Worm (Caenorhabditis elegans) whole organism, young adult: Measurements from ENCODE around the gene srg-60.

ENCODE experiments used
- atf-7 ChIP-seq: sonication (generic microtip); optimal IDR thresholded peaks from 2 replicates; lab custom pipeline; 2017; ENCODE audit warnings: mild to moderate bottlenecking, missing genetic modification characterization, missing compliant biosample characterization
- ceh-91 ChIP-seq: fragments of 200-800 bp; sonication (Bioruptor generic); IDR thresholded peaks from 2 replicates; pipeline ENCODE4 v1.3.6; 2022; ENCODE audit warnings: missing genetic modification reagents, missing genetic modification characterization, missing compliant biosample characterization
- dox-1 ChIP-seq: fragments of 200-800 bp; sonication (Bioruptor generic); IDR thresholded peaks from 2 replicates; pipeline ENCODE4 v1.3.6; 2022; ENCODE audit warnings: missing genetic modification reagents, missing genetic modification characterization, missing compliant biosample characterization
- dpl-1 ChIP-seq: fragments of 150-350 bp; optimal IDR thresholded peaks from 2 replicates; lab custom pipeline; 2014; ENCODE audit warnings: missing biosample characterization, missing genetic modification reagents, missing genetic modification characterization
- sea-2 ChIP-seq: fragments of 200-800 bp; sonication (Bioruptor generic); IDR thresholded peaks from 2 replicates; pipeline ENCODE4 v1.3.6; 2022; ENCODE audit warnings: missing genetic modification characterization, missing compliant biosample characterization
- sptf-2 ChIP-seq: fragments of 200-800 bp; sonication (Bioruptor generic); optimal IDR thresholded peaks from 2 replicates; lab custom pipeline; 2018; ENCODE audit warnings: mild to moderate bottlenecking, missing genetic modification characterization, missing compliant biosample characterization
- unc-130 ChIP-seq: sonication (generic microtip); optimal IDR thresholded peaks from 2 replicates; lab custom pipeline; 2016; ENCODE audit warnings: missing genetic modification reagents, missing genetic modification characterization, missing compliant biosample characterization
- ztf-3 ChIP-seq: fragments of 200-800 bp; sonication (Bioruptor generic); optimal IDR thresholded peaks from 2 replicates; lab custom pipeline; 2018; ENCODE audit warnings: mild to moderate bottlenecking, missing genetic modification characterization, missing compliant biosample characterization

DNA sequence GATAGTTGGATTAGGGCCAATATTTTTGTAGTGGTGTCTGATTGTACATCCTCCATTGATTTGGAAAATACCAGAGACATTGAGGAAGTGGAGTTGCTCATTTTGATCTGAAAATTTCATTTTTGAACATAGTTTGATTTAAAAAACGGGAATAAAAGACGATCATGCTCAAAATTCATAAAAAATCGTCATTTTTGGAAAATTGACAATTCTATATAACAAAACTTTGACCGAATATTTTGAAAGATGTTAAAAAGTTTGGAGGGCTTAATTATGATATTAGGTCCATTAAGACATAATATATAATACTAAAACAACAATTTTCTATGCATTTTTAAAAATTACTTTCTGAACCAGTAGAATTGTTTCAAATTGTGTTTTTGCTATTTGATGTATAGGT lies 37.0 kb upstream of the srg-60 start, which contains the start of gene srg-58:
- TF ChIP-seq dox-1 (GFP tag; lab: Robert Waterston, UW): no peak
- TF ChIP-seq unc-130 (GFP tag; lab: Kevin White, UChicago): no peak
- no peak for TF ChIP-seq atf-7 (tag; lab: Kevin White, UChicago)
- TF ChIP-seq dpl-1 (GFP tag; lab: Kevin White, UChicago): no peak
- no peak for TF ChIP-seq ceh-91 (GFP tag; lab: Robert Waterston, UW)
- no peak for TF ChIP-seq sptf-2 (GFP tag; lab: Kevin White, UChicago)
- TF ChIP-seq sea-2 (GFP tag; lab: Robert Waterston, UW): no peak
- no peak for TF ChIP-seq ztf-3 (GFP tag; lab: Kevin White, UChicago)
